Worm (Caenorhabditis elegans) whole organism, early embryonic: ENCODE measurements around the gene helq-1.

Source experiments
- F13C5.2 ChIP-seq: sonication (generic microtip); optimal IDR thresholded peaks from 2 replicates; lab custom pipeline; 2017; ENCODE audit warnings: mild to moderate bottlenecking, missing genetic modification characterization, inconsistent platforms, missing compliant biosample characterization
- aly-1 ChIP-seq: sonication (generic microtip); optimal IDR thresholded peaks from 2 replicates; lab custom pipeline; 2016; ENCODE audit warnings: missing genetic modification characterization, missing compliant biosample characterization
- ama-1 ChIP-seq: fragments of 150-350 bp; optimal IDR thresholded peaks from 2 replicates; lab custom pipeline; 2014
- ceh-36 ChIP-seq: sonication (generic microtip); optimal IDR thresholded peaks from 2 replicates; lab custom pipeline; 2016; ENCODE audit warnings: missing genetic modification characterization, inconsistent platforms, missing compliant biosample characterization
- flt-1 ChIP-seq: fragments of 200-800 bp; sonication (Bioruptor generic); IDR thresholded peaks from 2 replicates; pipeline ENCODE4 v1.3.6; 2022; ENCODE audit warnings: missing genetic modification characterization, missing compliant biosample characterization
- hmg-4 ChIP-seq: fragments of 200-800 bp; sonication (Bioruptor generic); optimal IDR thresholded peaks from 2 replicates; lab custom pipeline; 2018; ENCODE audit warnings: mild to moderate bottlenecking, missing genetic modification characterization, missing compliant biosample characterization
- hnd-1 ChIP-seq: sonication (generic microtip); optimal IDR thresholded peaks from 2 replicates; lab custom pipeline; 2016; ENCODE audit warnings: missing genetic modification characterization, missing compliant biosample characterization
- sea-1 ChIP-seq: fragments of 200-800 bp; sonication (Bioruptor generic); conservative IDR thresholded peaks from 2 replicates; pipeline ENCODE4 v1.3.6; 2022; ENCODE audit warnings: missing genetic modification characterization, missing compliant biosample characterization
- tbx-11 ChIP-seq: fragments of 200-800 bp; sonication (Bioruptor generic); IDR thresholded peaks from 2 replicates; pipeline ENCODE4 v1.3.6; 2022; ENCODE audit warnings: missing genetic modification characterization, missing compliant biosample characterization
- tbx-37 ChIP-seq: fragments of 200-800 bp; sonication (Bioruptor generic); conservative IDR thresholded peaks from 2 replicates; pipeline ENCODE4 v1.3.6; 2022; ENCODE audit warnings: missing genetic modification reagents, missing genetic modification characterization, missing compliant biosample characterization
- tra-4 ChIP-seq: sonication (generic microtip); optimal IDR thresholded peaks from 2 replicates; lab custom pipeline; 2017; ENCODE audit warnings: missing genetic modification characterization, missing compliant biosample characterization

DNA sequence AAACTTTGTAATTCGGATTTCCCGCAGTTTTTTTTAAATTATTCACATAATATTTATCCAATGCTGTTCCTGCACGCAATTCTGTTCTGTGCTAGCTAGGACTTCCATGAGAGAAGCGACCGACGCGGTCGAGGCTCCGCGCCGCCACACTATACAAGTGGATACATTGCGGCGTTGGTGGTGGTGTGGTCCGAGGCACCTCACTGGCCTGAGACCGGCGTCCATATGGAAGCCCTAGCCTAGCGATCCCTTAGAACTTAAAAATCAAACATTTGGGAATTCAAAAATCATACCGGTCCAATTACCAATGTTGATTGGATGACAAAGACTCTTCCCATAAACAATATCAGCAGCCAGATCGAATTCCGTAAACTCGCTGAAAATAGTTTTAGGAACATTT lies 39.2 kb upstream of the helq-1 start:
- TF ChIP-seq hmg-4 (GFP tag; lab: Kevin White, UChicago): no peak
- TF ChIP-seq ama-1 (lab: Kevin White, UChicago): no peak
- TF ChIP-seq aly-1 (tag; lab: Kevin White, UChicago): no peak
- TF ChIP-seq hnd-1 (tag; lab: Kevin White, UChicago): no peak
- TF ChIP-seq tbx-11 (GFP tag; lab: Robert Waterston, UW): no peak
- no peak for TF ChIP-seq F13C5.2
- no peak for TF ChIP-seq tbx-37 (GFP tag; lab: Robert Waterston, UW)
- TF ChIP-seq flt-1 (GFP tag; lab: Robert Waterston, UW): no peak
- no peak for TF ChIP-seq tra-4 (tag; lab: Kevin White, UChicago)
- no peak for TF ChIP-seq ceh-36 (tag; lab: Kevin White, UChicago)
- no peak for TF ChIP-seq sea-1 (GFP tag; lab: Robert Waterston, UW)
